Fruit fly (Drosophila melanogaster) whole organism, pupa: Measurements from ENCODE around the gene Lkb1.

Source experiments
- CG34367 ChIP-seq: fragments of 200-800 bp; sonication (Bioruptor generic); optimal IDR thresholded peaks from 2 replicates; lab custom pipeline; 2018; ENCODE audit warnings: missing biosample characterization, mild to moderate bottlenecking, missing genetic modification characterization
- CG8301 ChIP-seq: fragments of 200-800 bp; sonication (Bioruptor generic); optimal IDR thresholded peaks from 2 replicates; lab custom pipeline; 2018; ENCODE audit warnings: missing biosample characterization, mild to moderate bottlenecking, missing genetic modification characterization
- Ets98B ChIP-seq: fragments of 200-800 bp; sonication (Bioruptor generic); IDR thresholded peaks from 2 replicates; pipeline ENCODE4 v1.3.6; 2022; ENCODE audit warnings: missing biosample characterization, missing genetic modification characterization

DNA sequence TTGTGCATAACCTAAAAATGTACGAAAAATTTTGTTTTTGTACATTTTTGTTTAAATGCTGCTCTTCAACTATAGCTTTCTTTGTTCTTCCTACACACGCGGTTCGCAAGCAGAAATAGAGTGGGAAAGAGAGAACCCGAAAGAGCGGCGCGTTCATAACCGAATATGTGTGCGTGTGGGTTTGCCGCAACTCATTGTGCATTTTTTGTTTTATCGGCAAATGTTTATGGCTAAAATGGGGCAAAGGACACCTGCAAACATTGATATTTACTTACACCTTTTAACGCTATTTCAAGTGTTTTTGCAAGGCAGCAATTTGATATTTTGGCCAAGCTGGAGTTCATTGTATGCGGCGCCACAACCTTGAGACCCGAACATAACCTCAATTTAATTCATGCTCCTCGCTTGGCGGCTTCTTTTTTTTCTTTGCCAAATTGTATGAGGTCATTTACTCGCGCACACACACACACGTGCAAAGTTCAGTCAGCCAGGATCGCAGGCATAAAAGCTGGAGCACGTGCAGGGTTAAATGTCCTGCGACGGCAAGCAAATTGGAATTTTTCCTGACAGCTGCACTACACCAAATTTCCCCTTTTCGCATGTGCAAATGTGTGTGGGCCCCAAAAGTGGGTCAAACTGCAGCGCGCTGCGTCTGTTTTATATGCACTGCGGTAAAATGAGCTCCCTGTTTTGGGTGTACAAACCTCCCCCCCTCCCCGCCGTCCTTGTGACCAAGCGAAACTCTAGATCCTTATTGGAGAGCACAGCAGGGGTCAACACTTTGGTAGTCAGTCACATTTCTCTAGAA lies 28.4 kb upstream of the Lkb1 start:
- TF ChIP-seq CG34367 (tag; lab: Kevin White, UChicago) (no peak), CG8301 (tag; lab: Kevin White, UChicago) (no peak), Ets98B (GFP tag; lab: Robert Waterston, UW) (no peak)
